Fruit fly (Drosophila melanogaster) whole organism, pupa: ENCODE measurements around the gene CG13775.
A peak's percentile ranks its signal among the peaks of the same experiment; 100 is the strongest.

Experiments used
- CG12605 ChIP-seq: fragments of 200-800 bp; sonication (Bioruptor generic); IDR thresholded peaks from 2 replicates; pipeline ENCODE4 v1.3.6; 2022; ENCODE audit warnings: missing biosample characterization, missing genetic modification characterization
- CG13204 ChIP-seq: fragments of 200-800 bp; sonication (Bioruptor generic); optimal IDR thresholded peaks from 2 replicates; lab custom pipeline; 2018; ENCODE audit warnings: missing biosample characterization, mild to moderate bottlenecking, missing genetic modification characterization, moderate library complexity
- CG14655 ChIP-seq: fragments of 200-800 bp; sonication (Bioruptor generic); optimal IDR thresholded peaks from 3 replicates; lab custom pipeline; 2017; ENCODE audit warnings: mild to moderate bottlenecking, missing biosample characterization, missing genetic modification reagents, missing genetic modification characterization
- CG32121 ChIP-seq: fragments of 200-800 bp; sonication (Bioruptor generic); IDR thresholded peaks from 2 replicates; pipeline ENCODE4 v1.3.6; 2022; ENCODE audit warnings: missing biosample characterization, missing genetic modification characterization
- CG8301 ChIP-seq: fragments of 200-800 bp; sonication (Bioruptor generic); optimal IDR thresholded peaks from 2 replicates; lab custom pipeline; 2018; ENCODE audit warnings: missing biosample characterization, mild to moderate bottlenecking, missing genetic modification characterization
- EcR ChIP-seq: fragments of 200-800 bp; sonication (Bioruptor generic); optimal IDR thresholded peaks from 3 replicates; lab custom pipeline; 2019; ENCODE audit warnings: missing biosample characterization, missing genetic modification characterization, mild to moderate bottlenecking, moderate library complexity, missing genetic modification reagents
- Pif1A ChIP-seq: fragments of 200-800 bp; sonication (Bioruptor generic); optimal IDR thresholded peaks from 3 replicates; lab custom pipeline; 2016; ENCODE audit warnings: missing biosample characterization, missing genetic modification characterization

dm6 chr2L:6950096-6950495 is 6.7 kb downstream of the CG13775 start, which contains the start of the genes Gas41 and SA1:
- TF ChIP-seq EcR (GFP tag; lab: Kevin White, UChicago) (no peak), CG8301 (tag; lab: Kevin White, UChicago) (no peak), Pif1A (GFP tag; lab: Kevin White, UChicago) (no peak), CG13204 (GFP tag; lab: Kevin White, UChicago) (no peak), CG14655 (no peak), CG12605 (GFP tag; lab: Robert Waterston, UW) (no peak), CG32121 (GFP tag; lab: Robert Waterston, UW) (peak; percentile 86)
